Fruit fly (Drosophila melanogaster) whole organism, embryonic: Measurements from ENCODE around the gene CG14866.

ENCODE experiments used
- Atf3 ChIP-seq: fragments of 200-800 bp; sonication (Bioruptor generic); optimal IDR thresholded peaks from 3 replicates; lab custom pipeline; 2016; ENCODE audit warnings: missing biosample characterization, missing genetic modification characterization
- B-H1 ChIP-seq: fragments of 200-800 bp; sonication (Bioruptor generic); IDR thresholded peaks from 3 replicates; pipeline ENCODE4 v1.3.6; 2022; ENCODE audit warnings: missing biosample characterization, missing genetic modification characterization
- CG10209 ChIP-seq: fragments of 200-800 bp; sonication (Bioruptor generic); optimal IDR thresholded peaks from 3 replicates; lab custom pipeline; 2017; ENCODE audit warnings: missing biosample characterization, mild to moderate bottlenecking, missing genetic modification characterization, missing genetic modification reagents
- CG10543 ChIP-seq: fragments of 200-800 bp; sonication (Bioruptor generic); optimal IDR thresholded peaks from 3 replicates; lab custom pipeline; 2017; ENCODE audit warnings: missing biosample characterization, mild to moderate bottlenecking, missing genetic modification characterization, moderate library complexity
- CG11723 ChIP-seq: fragments of 200-800 bp; sonication (Bioruptor generic); optimal IDR thresholded peaks from 2 replicates; lab custom pipeline; 2017; ENCODE audit warnings: missing biosample characterization, mild to moderate bottlenecking, missing genetic modification characterization
- CG14014 ChIP-seq: fragments of 200-800 bp; sonication (Bioruptor generic); IDR thresholded peaks from 2 replicates; pipeline ENCODE4 v1.3.6; 2022; ENCODE audit warnings: missing biosample characterization, missing genetic modification characterization
- CG15696 ChIP-seq: fragments of 200-800 bp; sonication (Bioruptor generic); optimal IDR thresholded peaks from 2 replicates; lab custom pipeline; 2019; ENCODE audit warnings: missing biosample characterization, mild to moderate bottlenecking, missing genetic modification characterization, moderate library complexity
- CG16815 ChIP-seq: fragments of 200-800 bp; sonication (Bioruptor generic); optimal IDR thresholded peaks from 3 replicates; lab custom pipeline; 2017; ENCODE audit warnings: missing biosample characterization, mild to moderate bottlenecking, missing genetic modification characterization
- CG18011 ChIP-seq: fragments of 200-800 bp; sonication (Bioruptor generic); optimal IDR thresholded peaks from 2 replicates; lab custom pipeline; 2017; ENCODE audit warnings: missing biosample characterization, missing genetic modification characterization, mild to moderate bottlenecking, moderate library complexity, missing genotype
- CG18599 ChIP-seq: fragments of 200-800 bp; sonication (Bioruptor generic); optimal IDR thresholded peaks from 3 replicates; lab custom pipeline; 2017; ENCODE audit warnings: missing biosample characterization, missing genetic modification characterization, mild to moderate bottlenecking, moderate library complexity, missing genetic modification reagents
- CG2116 ChIP-seq: fragments of 200-800 bp; sonication (Bioruptor generic); optimal IDR thresholded peaks from 3 replicates; lab custom pipeline; 2018; ENCODE audit warnings: missing biosample characterization, mild to moderate bottlenecking, missing genetic modification characterization
- CG2889 ChIP-seq: fragments of 200-800 bp; sonication (Bioruptor generic); IDR thresholded peaks from 3 replicates; pipeline ENCODE4 v1.3.6; 2022; ENCODE audit warnings: missing biosample characterization, missing genetic modification characterization
- CG3281 ChIP-seq: fragments of 200-800 bp; sonication (Bioruptor generic); optimal IDR thresholded peaks from 3 replicates; lab custom pipeline; 2017; ENCODE audit warnings: missing biosample characterization, mild to moderate bottlenecking, missing genetic modification characterization
- CG33213 ChIP-seq: fragments of 200-800 bp; sonication (Bioruptor generic); optimal IDR thresholded peaks from 3 replicates; lab custom pipeline; 2016; ENCODE audit warnings: missing biosample characterization, missing genetic modification characterization
- CG34224 ChIP-seq: fragments of 200-800 bp; sonication (Bioruptor generic); IDR thresholded peaks from 3 replicates; pipeline ENCODE4 v1.3.6; 2022; ENCODE audit warnings: missing biosample characterization, missing genetic modification characterization; ENCODE audit not compliant: partially characterized antibody
- CG34376 ChIP-seq: fragments of 200-800 bp; sonication (Bioruptor generic); optimal IDR thresholded peaks from 2 replicates; lab custom pipeline; 2018; ENCODE audit warnings: missing biosample characterization, mild to moderate bottlenecking, missing genetic modification characterization
- CG4730 ChIP-seq: fragments of 200-800 bp; sonication (Bioruptor generic); IDR thresholded peaks from 2 replicates; pipeline ENCODE4 v1.3.6; 2022; ENCODE audit warnings: missing biosample characterization, missing genetic modification characterization
- CG4820 ChIP-seq: fragments of 200-800 bp; sonication (Bioruptor generic); optimal IDR thresholded peaks from 3 replicates; lab custom pipeline; 2016; ENCODE audit warnings: missing biosample characterization, missing genetic modification characterization
- CG6175 ChIP-seq: fragments of 200-800 bp; sonication (Bioruptor generic); IDR thresholded peaks from 3 replicates; pipeline ENCODE4 v1.3.6; 2022; ENCODE audit warnings: missing biosample characterization, missing genetic modification characterization
- CG6765 ChIP-seq: fragments of 200-800 bp; sonication (Bioruptor generic); optimal IDR thresholded peaks from 3 replicates; lab custom pipeline; 2017; ENCODE audit warnings: missing biosample characterization, mild to moderate bottlenecking, missing genetic modification characterization
- CHES-1-like ChIP-seq: fragments of 200-800 bp; sonication (Bioruptor generic); optimal IDR thresholded peaks from 2 replicates; lab custom pipeline; 2016; ENCODE audit warnings: missing biosample characterization, missing genetic modification characterization
- CkIIα-i1 ChIP-seq: fragments of 200-800 bp; sonication (Bioruptor generic); IDR thresholded peaks from 2 replicates; pipeline ENCODE4 v1.3.6; 2022; ENCODE audit warnings: missing biosample characterization, missing genetic modification characterization
- Dll ChIP-seq: fragments of 200-800 bp; sonication (Bioruptor generic); IDR thresholded peaks from 4 replicates; pipeline ENCODE4 v1.3.6; 2022; ENCODE audit warnings: missing biosample characterization, missing genetic modification characterization; ENCODE audit not compliant: partially characterized antibody
- HLH4C ChIP-seq: fragments of 200-800 bp; sonication (Bioruptor generic); IDR thresholded peaks from 3 replicates; pipeline ENCODE4 v1.3.6; 2022; ENCODE audit warnings: missing biosample characterization, missing genetic modification characterization; ENCODE audit not compliant: partially characterized antibody
- HmgD ChIP-seq: fragments of 200-800 bp; sonication (Bioruptor generic); optimal IDR thresholded peaks from 3 replicates; lab custom pipeline; 2016; ENCODE audit warnings: missing biosample characterization, missing genetic modification characterization
- Hr51 ChIP-seq, 2 experiments: fragments of 200-800 bp; sonication (Bioruptor generic); optimal IDR thresholded peaks; 2 replicates in 1 of 2; 3 replicates in 1 of 2; lab custom pipeline; 2016 to 2018; ENCODE audit warnings: missing biosample characterization in 2 of 2, missing genetic modification characterization in 2 of 2, mild to moderate bottlenecking in 1 of 2, moderate library complexity in 1 of 2
- Lhr ChIP-seq: fragments of 200-800 bp; sonication (Bioruptor generic); optimal IDR thresholded peaks from 3 replicates; lab custom pipeline; 2017; ENCODE audit warnings: mild to moderate bottlenecking, missing biosample characterization, missing genetic modification reagents, missing genetic modification characterization
- Lpt ChIP-seq: fragments of >200 bp; optimal IDR thresholded peaks from 2 replicates; lab custom pipeline; 2018; ENCODE audit warnings: missing biosample characterization, missing genetic modification characterization
- Med ChIP-seq: fragments of 200-800 bp; sonication (Bioruptor generic); peaks from one replicate; lab custom pipeline; 2016; ENCODE audit warnings: missing biosample characterization, missing genetic modification characterization, mild to moderate bottlenecking, inconsistent platforms, moderate library complexity
- Mrtf ChIP-seq: fragments of 200-800 bp; sonication (Bioruptor generic); IDR thresholded peaks from 3 replicates; pipeline ENCODE4 v1.3.6; 2022; ENCODE audit warnings: missing biosample characterization, missing genetic modification characterization
- NC2β ChIP-seq: fragments of 200-800 bp; sonication (Bioruptor generic); optimal IDR thresholded peaks from 2 replicates; lab custom pipeline; 2016; ENCODE audit warnings: missing biosample characterization, missing genetic modification characterization
- Sry-δ ChIP-seq: fragments of 200-800 bp; sonication (Bioruptor generic); optimal IDR thresholded peaks from 2 replicates; lab custom pipeline; 2016; ENCODE audit warnings: missing biosample characterization, missing genetic modification characterization
- bsh ChIP-seq, 2 experiments: fragments of 200-800 bp; sonication (Bioruptor generic); optimal IDR thresholded peaks; 2 replicates each; lab custom pipeline; 2017 to 2018; ENCODE audit warnings: mild to moderate bottlenecking in 2 of 2, missing biosample characterization in 2 of 2, missing genetic modification characterization in 2 of 2, moderate library complexity in 1 of 2
- crc ChIP-seq: fragments of 200-800 bp; sonication (Bioruptor generic); optimal IDR thresholded peaks from 2 replicates; lab custom pipeline; 2016; ENCODE audit warnings: missing biosample characterization, missing genetic modification characterization
- en ChIP-seq: fragments of 200-800 bp; sonication (Bioruptor generic); optimal IDR thresholded peaks from 2 replicates; lab custom pipeline; 2016; ENCODE audit warnings: missing biosample characterization, missing genetic modification characterization
- gcm ChIP-seq: fragments of 200-800 bp; sonication (Bioruptor generic); optimal IDR thresholded peaks from 2 replicates; lab custom pipeline; 2019; ENCODE audit warnings: missing biosample characterization, mild to moderate bottlenecking, missing genetic modification characterization, moderate library complexity
- grau ChIP-seq: fragments of 200-800 bp; optimal IDR thresholded peaks from 3 replicates; lab custom pipeline; 2019; ENCODE audit warnings: missing biosample characterization, mild to moderate bottlenecking, missing genetic modification characterization, moderate library complexity
- hkb ChIP-seq, 2 experiments: fragments of 200-800 bp in 1 of 2; fragments of >200 bp in 1 of 2; sonication (Bioruptor generic) in 1 of 2; IDR thresholded peaks in 1 of 2; optimal IDR thresholded peaks in 1 of 2; 2 replicates each; pipeline versions ENCODE4 v1.3.6 to Lab custom; 2017 to 2022; ENCODE audit warnings: missing biosample characterization in 1 of 2, missing genetic modification characterization in 1 of 2
- mam ChIP-seq: fragments of 200-800 bp; sonication (Bioruptor generic); optimal IDR thresholded peaks from 3 replicates; lab custom pipeline; 2016; ENCODE audit warnings: missing biosample characterization, missing genetic modification characterization
- mirr ChIP-seq: fragments of 200-800 bp; sonication (Bioruptor generic); optimal IDR thresholded peaks from 3 replicates; lab custom pipeline; 2018; ENCODE audit warnings: missing biosample characterization, mild to moderate bottlenecking, missing genetic modification characterization
- pan ChIP-seq, 4 experiments: fragments of >200 bp in 3 of 4; fragments of 200-800 bp in 1 of 4; sonication (Bioruptor generic) in 1 of 4; optimal IDR thresholded peaks in 3 of 4; IDR thresholded peaks in 1 of 4; 2 replicates each; pipeline versions ENCODE4 v1.3.6 to Lab custom; 2017 to 2022; ENCODE audit warnings: missing biosample characterization in 2 of 4, missing genetic modification characterization in 2 of 4, mixed read lengths in 1 of 4
- prd ChIP-seq, 3 experiments: fragments of >200 bp in 2 of 3; fragments of 200-800 bp in 1 of 3; sonication (Bioruptor generic) in 1 of 3; optimal IDR thresholded peaks in 2 of 3; IDR thresholded peaks in 1 of 3; 2 replicates in 2 of 3; 3 replicates in 1 of 3; pipeline versions ENCODE4 v1.3.6 to Lab custom; 2017 to 2022; ENCODE audit warnings: missing biosample characterization in 1 of 3, missing genetic modification characterization in 1 of 3
- pum ChIP-seq: fragments of 200-800 bp; sonication (Bioruptor generic); optimal IDR thresholded peaks from 2 replicates; lab custom pipeline; 2016; ENCODE audit warnings: missing biosample characterization, missing genetic modification characterization
- ranshi ChIP-seq: fragments of 200-800 bp; sonication (Bioruptor generic); IDR thresholded peaks from 2 replicates; pipeline ENCODE4 v1.3.6; 2022; ENCODE audit warnings: missing biosample characterization, missing genetic modification characterization
- tna ChIP-seq: fragments of 200-800 bp; sonication (Bioruptor generic); IDR thresholded peaks from 2 replicates; pipeline ENCODE4 v1.3.6; 2022; ENCODE audit warnings: missing biosample characterization, missing genetic modification characterization; ENCODE audit not compliant: partially characterized antibody
- trh ChIP-seq: fragments of 200-800 bp; sonication (Bioruptor generic); optimal IDR thresholded peaks from 2 replicates; lab custom pipeline; 2016; ENCODE audit warnings: missing biosample characterization, missing genetic modification characterization
- vvl ChIP-seq: fragments of 200-800 bp; sonication (Bioruptor generic); IDR thresholded peaks from 2 replicates; pipeline ENCODE4 v1.3.6; 2022; ENCODE audit warnings: missing biosample characterization, missing genetic modification characterization
- yki ChIP-seq: fragments of >200 bp; optimal IDR thresholded peaks from 3 replicates; lab custom pipeline; 2018

CG14866 gene

DNA sequence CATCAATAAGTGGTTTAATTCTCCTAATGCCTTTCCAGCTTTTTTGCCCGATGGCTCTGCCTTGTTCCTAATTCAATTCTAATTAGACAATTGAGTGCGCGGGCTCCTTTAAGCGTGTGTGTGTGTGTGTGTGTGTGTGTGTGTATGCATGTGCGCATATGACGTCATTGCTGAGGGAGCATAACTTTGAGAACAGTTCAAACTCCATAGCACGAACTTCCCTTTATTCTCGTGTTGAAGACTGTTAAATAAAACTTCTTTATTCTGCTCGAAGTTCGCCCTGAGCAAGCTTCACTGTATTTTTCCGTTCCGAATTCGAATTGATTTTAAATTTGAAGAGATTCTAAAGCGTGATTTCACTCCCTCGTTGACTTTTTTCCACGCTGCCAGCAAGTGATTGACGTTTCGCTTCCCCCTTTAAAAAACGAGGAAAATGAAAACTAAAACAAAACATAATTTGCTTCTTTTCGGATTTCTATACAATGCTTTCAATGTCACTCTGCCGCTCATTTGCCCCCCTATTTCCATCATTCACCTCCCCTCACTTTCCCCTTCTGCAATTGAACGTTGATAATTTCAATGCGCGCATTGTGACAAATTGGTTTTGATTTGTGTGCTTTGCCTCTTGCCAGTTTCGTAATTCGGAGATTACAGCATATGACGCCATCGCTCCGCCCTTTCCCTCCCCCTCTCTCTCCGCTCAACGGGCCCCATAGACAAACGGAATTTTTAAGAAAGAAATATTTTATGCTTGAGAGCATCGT, 23.8 kb upstream of the CG14866 start (continued):
- TF ChIP-seq pum (GFP tag; lab: Kevin White, UChicago) (peak; percentile 33), CG15696 (tag; lab: Kevin White, UChicago) (peak; percentile 7), Atf3 (GFP tag; lab: Kevin White, UChicago) (peak; percentile 47), CHES-1-like (GFP tag; lab: Kevin White, UChicago) (no peak), CG33213 (GFP tag; lab: Kevin White, UChicago) (no peak), CG6175 (GFP tag; lab: Robert Waterston, UW) (no peak), prd (optimal IDR thresholded peaks at IDR 0.05; lab: Kevin White, UChicago) (no peak), prd (GFP tag; IDR thresholded peaks at IDR 0.05; lab: Robert Waterston, UW) (no peak), HmgD (GFP tag; lab: Kevin White, UChicago) (no peak), CG16815 (no peak), mam (GFP tag; lab: Kevin White, UChicago) (no peak), CG34376 (GFP tag; lab: Kevin White, UChicago) (peak; percentile 63), CG18011 (GFP tag; lab: Kevin White, UChicago) (no peak), grau (tag; lab: Kevin White, UChicago) (peak; percentile 95), CG3281 (GFP tag; lab: Kevin White, UChicago) (no peak), pan (optimal IDR thresholded peaks at IDR 0.05; lab: Kevin White, UChicago) (no peak), pan (GFP tag; optimal IDR thresholded peaks at IDR 0.05 in 1 of 2, IDR thresholded peaks at IDR 0.05 in 1 of 2) (no peak), CG6765 (no peak), yki (lab: Kevin White, UChicago) (no peak), B-H1 (no peak), Lhr (GFP tag; lab: Kevin White, UChicago) (no peak), HLH4C (GFP tag; lab: Robert Waterston, UW) (no peak), Sry-δ (GFP tag; lab: Kevin White, UChicago) (no peak), ranshi (no peak), crc (GFP tag; lab: Kevin White, UChicago) (peak; percentile 20), CG2116 (no peak), CG18599 (peak; percentile 73), en (GFP tag; lab: Kevin White, UChicago) (no peak), hkb (optimal IDR thresholded peaks at IDR 0.05; lab: Kevin White, UChicago) (no peak), hkb (GFP tag; IDR thresholded peaks at IDR 0.05; lab: Robert Waterston, UW) (no peak), trh (GFP tag; lab: Kevin White, UChicago) (no peak), Mrtf (GFP tag; lab: Robert Waterston, UW) (no peak), gcm (GFP tag; lab: Kevin White, UChicago) (peak; percentile 2), CG10543 (GFP tag; lab: Kevin White, UChicago) (no peak), mirr (GFP tag; lab: Kevin White, UChicago) (peak; percentile 58), CkIIα-i1 (GFP tag; lab: Robert Waterston, UW) (no peak), CG34224 (GFP tag; lab: Robert Waterston, UW) (no peak), Dll (GFP tag; lab: Robert Waterston, UW) (no peak), Hr51 (GFP tag; optimal IDR thresholded peaks at IDR 0.05; lab: Kevin White, UChicago) (no peak), CG2889 (GFP tag; lab: Robert Waterston, UW) (no peak), tna (GFP tag; lab: Robert Waterston, UW) (no peak), bsh (GFP tag; optimal IDR thresholded peaks at IDR 0.05; lab: Kevin White, UChicago) (peak in 1 of 2 experiments; percentile 49), NC2β (no peak), CG4730 (GFP tag; lab: Robert Waterston, UW) (no peak), vvl (GFP tag; lab: Robert Waterston, UW) (no peak), Lpt (GFP tag; lab: Kevin White, UChicago) (no peak), CG11723 (GFP tag; lab: Kevin White, UChicago) (peak; percentile 8), CG4820 (GFP tag; lab: Kevin White, UChicago) (no peak), CG10209 (GFP tag; lab: Kevin White, UChicago) (peak; percentile 8), Med (GFP tag; lab: Kevin White, UChicago) (peak; percentile 87), CG14014 (GFP tag; lab: Robert Waterston, UW) (no peak)
